Worm (Caenorhabditis elegans) whole organism, young adult: ENCODE results near the gene clec-175.
A peak's percentile ranks its signal among the peaks of the same experiment; 100 is the strongest.

Experiments used
- C06A6.2 ChIP-seq: fragments of 200-800 bp; sonication (Bioruptor generic); conservative IDR thresholded peaks from 2 replicates; pipeline ENCODE4 v1.3.6; 2022; ENCODE audit warnings: missing genetic modification characterization, missing compliant biosample characterization
- F23B12.7 ChIP-seq: sonication (generic microtip); optimal IDR thresholded peaks from 2 replicates; lab custom pipeline; 2017; ENCODE audit warnings: missing genetic modification characterization, mild to moderate bottlenecking, missing compliant biosample characterization, antibody characterized with exemption, moderate library complexity; ENCODE audit not compliant: insufficient read depth
- F37B4.10 ChIP-seq: fragments of 200-800 bp; sonication (Bioruptor generic); IDR thresholded peaks from 2 replicates; pipeline ENCODE4 v1.3.6; 2022; ENCODE audit warnings: missing genetic modification characterization, missing compliant biosample characterization
- F39B2.1 ChIP-seq: fragments of 200-800 bp; sonication (Bioruptor generic); IDR thresholded peaks from 2 replicates; pipeline ENCODE4 v1.3.6; 2022; ENCODE audit warnings: missing genetic modification reagents, missing genetic modification characterization, missing compliant biosample characterization
- F49E8.2 ChIP-seq: sonication (generic microtip); optimal IDR thresholded peaks from 3 replicates; lab custom pipeline; 2017; ENCODE audit warnings: missing genetic modification characterization, mild to moderate bottlenecking, missing compliant biosample characterization, antibody characterized with exemption, moderate library complexity; ENCODE audit not compliant: insufficient read depth
- F52B5.7 ChIP-seq: sonication (generic microtip); optimal IDR thresholded peaks from 2 replicates; lab custom pipeline; 2016; ENCODE audit warnings: mild to moderate bottlenecking, missing genetic modification characterization, missing compliant biosample characterization
- T07F8.4 ChIP-seq: sonication (generic microtip); optimal IDR thresholded peaks from 2 replicates; lab custom pipeline; 2016; ENCODE audit warnings: mild to moderate bottlenecking, missing genetic modification characterization, moderate library complexity, missing compliant biosample characterization
- T26A5.8 ChIP-seq: sonication (generic microtip); optimal IDR thresholded peaks from 2 replicates; lab custom pipeline; 2016; ENCODE audit warnings: missing genetic modification characterization, missing compliant biosample characterization
- Y53F4B.3 ChIP-seq: fragments of 200-800 bp; sonication (Bioruptor generic); IDR thresholded peaks from 2 replicates; pipeline ENCODE4 v1.3.6; 2022; ENCODE audit warnings: missing genetic modification reagents, missing genetic modification characterization, missing compliant biosample characterization
- Y56A3A.18 ChIP-seq: fragments of 200-800 bp; sonication (Bioruptor generic); IDR thresholded peaks from 2 replicates; pipeline ENCODE4 v1.3.6; 2022; ENCODE audit warnings: missing genetic modification reagents, missing genetic modification characterization, missing compliant biosample characterization
- Y67H2A.10 ChIP-seq: fragments of 200-800 bp; sonication (Bioruptor generic); conservative IDR thresholded peaks from 2 replicates; pipeline ENCODE4 v1.3.6; 2022; ENCODE audit warnings: missing genetic modification reagents, missing genetic modification characterization, missing compliant biosample characterization
- ZK185.1 ChIP-seq: sonication (generic microtip); optimal IDR thresholded peaks from 2 replicates; lab custom pipeline; 2016; ENCODE audit warnings: mild to moderate bottlenecking, missing genetic modification characterization, missing compliant biosample characterization; ENCODE audit not compliant: poor library complexity, severe bottlenecking
- ama-1 ChIP-seq, 3 experiments: fragments of 150-350 bp in 1 of 3; sonication (generic microtip) in 2 of 3; optimal IDR thresholded peaks; 2 replicates each; lab custom pipeline; 2014 to 2018; ENCODE audit warnings: missing biosample characterization in 2 of 3, missing genetic modification characterization in 2 of 3, missing genetic modification reagents in 2 of 3
- attf-6 ChIP-seq: fragments of 200-800 bp; sonication (Bioruptor generic); IDR thresholded peaks from 2 replicates; pipeline ENCODE4 v1.3.6; 2022; ENCODE audit warnings: missing genetic modification reagents, missing genetic modification characterization, missing compliant biosample characterization
- cebp-2 ChIP-seq: fragments of 200-800 bp; sonication (Bioruptor generic); IDR thresholded peaks from 2 replicates; pipeline ENCODE4 v1.3.6; 2022; ENCODE audit warnings: missing genetic modification characterization, missing compliant biosample characterization
- ceh-100 ChIP-seq: fragments of 200-800 bp; sonication (Bioruptor generic); IDR thresholded peaks from 2 replicates; pipeline ENCODE4 v1.3.6; 2022; ENCODE audit warnings: missing genetic modification reagents, missing genetic modification characterization, missing compliant biosample characterization
- ceh-27 ChIP-seq: fragments of 200-800 bp; sonication (Bioruptor generic); optimal IDR thresholded peaks from 2 replicates; lab custom pipeline; 2018; ENCODE audit warnings: mild to moderate bottlenecking, missing genetic modification characterization, moderate library complexity, missing compliant biosample characterization
- ceh-40 ChIP-seq: fragments of 200-800 bp; sonication (Bioruptor generic); IDR thresholded peaks from 2 replicates; pipeline ENCODE4 v1.3.6; 2022; ENCODE audit warnings: missing genetic modification characterization, missing compliant biosample characterization
- dox-1 ChIP-seq: fragments of 200-800 bp; sonication (Bioruptor generic); IDR thresholded peaks from 2 replicates; pipeline ENCODE4 v1.3.6; 2022; ENCODE audit warnings: missing genetic modification reagents, missing genetic modification characterization, missing compliant biosample characterization
- dpff-1 ChIP-seq: sonication (generic microtip); optimal IDR thresholded peaks from 2 replicates; lab custom pipeline; 2017; ENCODE audit warnings: mild to moderate bottlenecking, missing genetic modification characterization, missing compliant biosample characterization
- dpl-1 ChIP-seq: fragments of 150-350 bp; optimal IDR thresholded peaks from 2 replicates; lab custom pipeline; 2014; ENCODE audit warnings: missing biosample characterization, missing genetic modification reagents, missing genetic modification characterization
- ekl-4 ChIP-seq: fragments of 200-800 bp; sonication (Bioruptor generic); IDR thresholded peaks from 2 replicates; pipeline ENCODE4 v1.3.6; 2022; ENCODE audit warnings: missing genetic modification reagents, missing genetic modification characterization, missing compliant biosample characterization
- hlh-26 ChIP-seq: fragments of 200-800 bp; sonication (Bioruptor generic); conservative IDR thresholded peaks from 2 replicates; pipeline ENCODE4 v1.3.6; 2022; ENCODE audit warnings: missing genetic modification reagents, missing genetic modification characterization, missing compliant biosample characterization
- let-526 ChIP-seq: fragments of 200-800 bp; sonication (Bioruptor generic); IDR thresholded peaks from 2 replicates; pipeline ENCODE4 v1.3.6; 2022; ENCODE audit warnings: missing genetic modification reagents, missing genetic modification characterization, missing compliant biosample characterization
- let-607 ChIP-seq, 2 experiments: fragments of 200-800 bp in 1 of 2; sonication (Bioruptor generic) in 1 of 2; sonication (generic microtip) in 1 of 2; optimal IDR thresholded peaks; 2 replicates each; lab custom pipeline; 2016 to 2018; ENCODE audit warnings: mild to moderate bottlenecking in 2 of 2, missing compliant biosample characterization in 2 of 2, missing genetic modification characterization in 2 of 2, moderate library complexity in 2 of 2, missing genotype in 1 of 2
- lin-54 ChIP-seq: fragments of 200-800 bp; sonication (Bioruptor generic); optimal IDR thresholded peaks from 2 replicates; lab custom pipeline; 2018; ENCODE audit warnings: mild to moderate bottlenecking, missing genetic modification characterization, missing compliant biosample characterization
- lsl-1 ChIP-seq: fragments of 200-800 bp; sonication (Bioruptor generic); optimal IDR thresholded peaks from 2 replicates; lab custom pipeline; 2018; ENCODE audit warnings: mild to moderate bottlenecking, missing genetic modification characterization, moderate library complexity, missing compliant biosample characterization
- lsy-27 ChIP-seq: sonication (generic microtip); optimal IDR thresholded peaks from 2 replicates; lab custom pipeline; 2017; ENCODE audit warnings: missing genetic modification characterization, mild to moderate bottlenecking, missing compliant biosample characterization, antibody characterized with exemption, missing genotype, borderline replicate concordance; ENCODE audit not compliant: insufficient read depth
- madf-3 ChIP-seq: fragments of 200-800 bp; sonication (Bioruptor generic); IDR thresholded peaks from 2 replicates; pipeline ENCODE4 v1.3.6; 2022; ENCODE audit warnings: missing genetic modification reagents, missing genetic modification characterization, missing compliant biosample characterization
- mes-4 ChIP-seq: sonication (generic microtip); optimal IDR thresholded peaks from 2 replicates; lab custom pipeline; 2016; ENCODE audit warnings: missing genotype, missing genetic modification characterization, missing compliant biosample characterization
- nfya-1 ChIP-seq: sonication (generic microtip); optimal IDR thresholded peaks from 2 replicates; lab custom pipeline; 2017; ENCODE audit warnings: antibody characterized with exemption, missing compliant biosample characterization, missing genetic modification characterization, borderline replicate concordance; ENCODE audit not compliant: insufficient read depth
- nfya-2 ChIP-seq: fragments of 200-800 bp; sonication (Bioruptor generic); IDR thresholded peaks from 2 replicates; pipeline ENCODE4 v1.3.6; 2022; ENCODE audit warnings: missing genetic modification reagents, missing genetic modification characterization, missing compliant biosample characterization
- nhr-179 ChIP-seq: sonication (generic microtip); optimal IDR thresholded peaks from 2 replicates; lab custom pipeline; 2016; ENCODE audit warnings: mild to moderate bottlenecking, missing genetic modification characterization, missing compliant biosample characterization
- nhr-27 ChIP-seq: fragments of 200-800 bp; sonication (Bioruptor generic); optimal IDR thresholded peaks from 2 replicates; lab custom pipeline; 2018; ENCODE audit warnings: mild to moderate bottlenecking, missing genetic modification characterization, moderate library complexity, missing compliant biosample characterization
- nhr-80 ChIP-seq: sonication (generic microtip); optimal IDR thresholded peaks from 2 replicates; lab custom pipeline; 2016; ENCODE audit warnings: missing genetic modification characterization, missing compliant biosample characterization
- nhr-90 ChIP-seq: sonication (generic microtip); optimal IDR thresholded peaks from 2 replicates; lab custom pipeline; 2016; ENCODE audit warnings: missing genotype, mild to moderate bottlenecking, missing genetic modification characterization, missing compliant biosample characterization
- pha-4 ChIP-seq: fragments of 150-350 bp; sonication (generic microtip); optimal IDR thresholded peaks from 2 replicates; lab custom pipeline; 2014; ENCODE audit warnings: missing biosample characterization, missing genetic modification reagents, missing genetic modification characterization
- rcor-1 ChIP-seq: fragments of 200-800 bp; sonication (Bioruptor generic); IDR thresholded peaks from 2 replicates; pipeline ENCODE4 v1.3.6; 2022; ENCODE audit warnings: missing genetic modification reagents, missing genetic modification characterization, missing compliant biosample characterization
- sdz-38 ChIP-seq: sonication (generic microtip); optimal IDR thresholded peaks from 2 replicates; lab custom pipeline; 2016; ENCODE audit warnings: missing genotype, missing genetic modification characterization, missing compliant biosample characterization
- somi-1 ChIP-seq: fragments of 200-800 bp; sonication (Bioruptor generic); optimal IDR thresholded peaks from 2 replicates; lab custom pipeline; 2018; ENCODE audit warnings: mild to moderate bottlenecking, missing genetic modification characterization, missing compliant biosample characterization
- tbx-9 ChIP-seq: sonication (generic microtip); optimal IDR thresholded peaks from 2 replicates; lab custom pipeline; 2016; ENCODE audit warnings: borderline replicate concordance, missing genetic modification characterization, inconsistent platforms, missing compliant biosample characterization
- unc-130 ChIP-seq: sonication (generic microtip); optimal IDR thresholded peaks from 2 replicates; lab custom pipeline; 2016; ENCODE audit warnings: missing genetic modification reagents, missing genetic modification characterization, missing compliant biosample characterization
- zim-3 ChIP-seq: sonication (generic microtip); optimal IDR thresholded peaks from 2 replicates; lab custom pipeline; 2017; ENCODE audit warnings: mild to moderate bottlenecking, missing genetic modification characterization, moderate library complexity, missing compliant biosample characterization
- ztf-18 ChIP-seq: sonication (generic microtip); optimal IDR thresholded peaks from 2 replicates; lab custom pipeline; 2016; ENCODE audit warnings: missing genotype, mild to moderate bottlenecking, missing genetic modification characterization, missing compliant biosample characterization
- ztf-22 ChIP-seq: fragments of 200-800 bp; sonication (Bioruptor generic); optimal IDR thresholded peaks from 2 replicates; lab custom pipeline; 2018; ENCODE audit warnings: mild to moderate bottlenecking, missing genetic modification characterization, moderate library complexity, missing compliant biosample characterization
- ztf-26 ChIP-seq: sonication (generic microtip); optimal IDR thresholded peaks from 2 replicates; lab custom pipeline; 2017; ENCODE audit warnings: missing genetic modification characterization, missing compliant biosample characterization
- ztf-6 ChIP-seq: fragments of 200-800 bp; sonication (Bioruptor generic); IDR thresholded peaks from 2 replicates; pipeline ENCODE4 v1.3.6; 2022; ENCODE audit warnings: missing genetic modification reagents, missing genetic modification characterization, missing compliant biosample characterization

Gene clec-175

DNA sequence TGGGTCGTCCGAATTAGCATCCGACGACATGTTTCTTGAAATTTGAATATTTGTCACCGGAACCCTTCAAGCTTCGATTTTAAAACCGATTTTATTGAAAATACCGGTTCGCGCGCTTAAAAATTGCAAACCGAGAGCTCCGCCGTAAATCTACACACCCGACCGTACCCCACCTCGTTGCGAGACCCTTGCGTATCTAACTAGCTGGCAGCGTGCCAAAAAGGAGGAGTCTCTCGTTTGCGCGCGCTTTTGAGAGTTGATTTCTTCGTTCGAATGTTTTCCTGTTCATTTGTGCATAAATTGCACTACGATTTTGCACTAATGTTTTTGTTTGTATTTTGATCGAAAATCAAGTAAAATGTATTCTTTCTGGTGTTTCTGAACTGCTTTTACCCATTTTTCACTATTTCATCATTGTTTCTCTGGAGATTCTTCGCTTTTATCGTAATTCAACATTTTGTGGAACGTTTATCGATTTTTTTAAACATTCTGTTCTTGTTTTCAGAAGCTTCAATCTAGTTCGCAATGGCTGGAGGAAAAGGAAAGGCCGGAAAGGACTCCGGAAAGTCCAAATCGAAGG lies 23.7 kb downstream of the clec-175 start, which contains the start of the genes wapl-1 and htz-1 (continued):
- TF ChIP-seq ceh-27 (GFP tag; lab: Kevin White, UChicago) (peak; percentile 94), nfya-2 (no peak), ceh-100 (GFP tag; lab: Robert Waterston, UW) (peak; percentile 81), nfya-1 (no peak), dox-1 (GFP tag; lab: Robert Waterston, UW) (peak; percentile 97), Y67H2A.10 (GFP tag; lab: Robert Waterston, UW) (0 out of 2 replicates have a peak, but pooled peaks have one; percentile 66), attf-6 (peak; percentile 65), ama-1 (optimal IDR thresholded peaks at IDR 0.05; lab: Kevin White, UChicago) (no peak), ama-1 (GFP tag; optimal IDR thresholded peaks at IDR 0.05; lab: Kevin White, UChicago) (no peak), ztf-26 (tag; lab: Kevin White, UChicago) (peak; percentile 71), F49E8.2 (tag; lab: Kevin White, UChicago) (peak; percentile 78), nhr-80 (tag; lab: Kevin White, UChicago) (peak; percentile 67), rcor-1 (peak; percentile 92), lsy-27 (peak; percentile 63), let-607 (tag; optimal IDR thresholded peaks at IDR 0.05; lab: Kevin White, UChicago) (peak; percentile 36 to 56), nhr-179 (no peak), F23B12.7 (tag; lab: Kevin White, UChicago) (peak; percentile 58), F39B2.1 (GFP tag; lab: Robert Waterston, UW) (peak; percentile 81; the same call in 1 of the 2 replicates), nhr-90 (tag; lab: Kevin White, UChicago) (no peak), ztf-6 (no peak; the same call in 1 of the 2 replicates), unc-130 (GFP tag; lab: Kevin White, UChicago) (peak; percentile 74), tbx-9 (no peak), mes-4 (tag; lab: Kevin White, UChicago) (no peak), ztf-18 (tag; lab: Kevin White, UChicago) (peak; percentile 79), lsl-1 (GFP tag; lab: Kevin White, UChicago) (peak; percentile 96), ekl-4 (GFP tag; lab: Robert Waterston, UW) (peak; percentile 94), Y53F4B.3 (no peak), let-526 (GFP tag; lab: Robert Waterston, UW) (peak; percentile 20; the same call in 1 of the 2 replicates), nhr-27 (tag; lab: Kevin White, UChicago) (no peak), ztf-22 (GFP tag; lab: Kevin White, UChicago) (no peak), pha-4 (tag; lab: Kevin White, UChicago) (peak; percentile 88), F37B4.10 (GFP tag; lab: Robert Waterston, UW) (no peak), dpff-1 (tag; lab: Kevin White, UChicago) (no peak), T07F8.4 (tag; lab: Kevin White, UChicago) (no peak), somi-1 (GFP tag; lab: Kevin White, UChicago) (peak; percentile 54), T26A5.8 (tag; lab: Kevin White, UChicago) (no peak), F52B5.7 (tag; lab: Kevin White, UChicago) (peak; percentile 50), C06A6.2 (peak; percentile 85), lin-54 (GFP tag; lab: Kevin White, UChicago) (peak; percentile 95), ZK185.1 (tag; lab: Kevin White, UChicago) (peak; percentile 88), hlh-26 (no peak), madf-3 (peak; percentile 92), cebp-2 (peak; percentile 72; the same call in 1 of the 2 replicates), sdz-38 (tag; lab: Kevin White, UChicago) (no peak), ceh-40 (GFP tag; lab: Robert Waterston, UW) (no peak), Y56A3A.18 (GFP tag; lab: Robert Waterston, UW) (peak; percentile 60; the same call in 1 of the 2 replicates), dpl-1 (GFP tag; lab: Kevin White, UChicago) (peak; percentile 89), zim-3 (tag; lab: Kevin White, UChicago) (peak; percentile 56)
